Worm (Caenorhabditis elegans): ENCODE data around the gene F52B11.5.

- TF ChIP-seq lsy-2 (tag; optimal IDR thresholded peaks at IDR 0.05), result no peak
- TF ChIP-seq elt-1 (tag; optimal IDR thresholded peaks at IDR 0.05; ENCODE audit: borderline replicate concordance, insufficient read depth), result no peak
- no peak for TF ChIP-seq mep-1 (tag; optimal IDR thresholded peaks at IDR 0.05)
- no peak for TF ChIP-seq ceh-39 (tag; optimal IDR thresholded peaks at IDR 0.05)
- TF ChIP-seq pha-4 (tag; optimal IDR thresholded peaks at IDR 0.05), result no peak
- no peak for TF ChIP-seq nhr-237 (tag; optimal IDR thresholded peaks at IDR 0.05)
- TF ChIP-seq snpc-4 (tag; optimal IDR thresholded peaks at IDR 0.05), result no peak
Observed at ce11 chrIV:14145594-14145993, 42.6 kb upstream of the F52B11.5 start, which contains the start of gene oac-37.

Data from whole organism, mixed stage, embryonic.